Worm (Caenorhabditis elegans): ENCODE data around the gene clp-7.

ce11 chrIV:1470364-1470763, 24.6 kb upstream of the clp-7 start:
- no peak for TF ChIP-seq ceh-28 (tag; optimal IDR thresholded peaks at IDR 0.05)
- no peak for TF ChIP-seq ceh-82 (tag; optimal IDR thresholded peaks at IDR 0.05)
- no peak for TF ChIP-seq daf-12 (tag; optimal IDR thresholded peaks at IDR 0.05)
- TF ChIP-seq lsy-2 (tag; optimal IDR thresholded peaks at IDR 0.05): no peak
